Fruit fly (Drosophila melanogaster) whole organism, embryonic: ENCODE data around the gene CG1909.

Experiments used
- Antp ChIP-seq: fragments of 200-800 bp; sonication (Bioruptor generic); optimal IDR thresholded peaks from 3 replicates; lab custom pipeline; 2016; ENCODE audit warnings: missing biosample characterization, missing genetic modification characterization
- CG1024 ChIP-seq: fragments of 200-800 bp; sonication (Bioruptor generic); IDR thresholded peaks from 2 replicates; pipeline ENCODE4 v1.3.6; 2022; ENCODE audit warnings: missing biosample characterization, missing genetic modification characterization
- CG12071 ChIP-seq: fragments of 200-800 bp; sonication (Bioruptor generic); optimal IDR thresholded peaks from 3 replicates; lab custom pipeline; 2018; ENCODE audit warnings: missing biosample characterization, mild to moderate bottlenecking, missing genetic modification characterization
- CG12769 ChIP-seq: fragments of 200-800 bp; sonication (Bioruptor generic); optimal IDR thresholded peaks from 2 replicates; lab custom pipeline; 2019; ENCODE audit warnings: missing biosample characterization, mild to moderate bottlenecking, missing genetic modification characterization, moderate library complexity
- CG15514 ChIP-seq: fragments of 200-800 bp; sonication (Bioruptor generic); optimal IDR thresholded peaks from 3 replicates; lab custom pipeline; 2017; ENCODE audit warnings: missing biosample characterization, missing genetic modification characterization, mild to moderate bottlenecking, moderate library complexity, missing genetic modification reagents
- CG2116 ChIP-seq: fragments of 200-800 bp; sonication (Bioruptor generic); optimal IDR thresholded peaks from 3 replicates; lab custom pipeline; 2018; ENCODE audit warnings: missing biosample characterization, mild to moderate bottlenecking, missing genetic modification characterization
- CG2199 ChIP-seq: fragments of 200-800 bp; sonication (Bioruptor generic); IDR thresholded peaks from 3 replicates; pipeline ENCODE4 v1.3.6; 2022; ENCODE audit warnings: missing biosample characterization, missing genetic modification characterization
- CG2875 ChIP-seq: fragments of 200-800 bp; sonication (Bioruptor generic); optimal IDR thresholded peaks from 2 replicates; lab custom pipeline; 2017; ENCODE audit warnings: missing biosample characterization, mild to moderate bottlenecking, missing genetic modification characterization, missing genetic modification reagents
- CG2889 ChIP-seq: fragments of 200-800 bp; sonication (Bioruptor generic); IDR thresholded peaks from 3 replicates; pipeline ENCODE4 v1.3.6; 2022; ENCODE audit warnings: missing biosample characterization, missing genetic modification characterization
- CG3163 ChIP-seq: fragments of 200-800 bp; sonication (Bioruptor generic); optimal IDR thresholded peaks from 3 replicates; lab custom pipeline; 2016; ENCODE audit warnings: missing biosample characterization, missing genetic modification characterization
- CG34376 ChIP-seq: fragments of 200-800 bp; sonication (Bioruptor generic); optimal IDR thresholded peaks from 2 replicates; lab custom pipeline; 2018; ENCODE audit warnings: missing biosample characterization, mild to moderate bottlenecking, missing genetic modification characterization
- CG3726 ChIP-seq: fragments of 200-800 bp; sonication (Bioruptor generic); IDR thresholded peaks from 3 replicates; pipeline ENCODE4, ENCODE4 v1.3.6; 2022; ENCODE audit warnings: missing biosample characterization, missing genetic modification characterization
- CG43689 ChIP-seq: fragments of 200-800 bp; sonication (Bioruptor generic); IDR thresholded peaks from 2 replicates; pipeline ENCODE4 v1.3.6; 2022; ENCODE audit warnings: missing biosample characterization, missing genetic modification characterization
- CG4424 ChIP-seq: fragments of 200-800 bp; sonication (Bioruptor generic); optimal IDR thresholded peaks from 3 replicates; lab custom pipeline; 2016; ENCODE audit warnings: missing biosample characterization, missing genetic modification characterization
- CG5180 ChIP-seq: fragments of 200-800 bp; sonication (Bioruptor generic); optimal IDR thresholded peaks from 3 replicates; lab custom pipeline; 2017; ENCODE audit warnings: missing biosample characterization, missing genetic modification characterization, mild to moderate bottlenecking, moderate library complexity, missing genetic modification reagents
- CG8359 ChIP-seq: fragments of 200-800 bp; sonication (Bioruptor generic); optimal IDR thresholded peaks from 2 replicates; lab custom pipeline; 2017; ENCODE audit warnings: missing biosample characterization, mild to moderate bottlenecking, missing genetic modification characterization, borderline replicate concordance
- CG8765 ChIP-seq: fragments of 200-800 bp; sonication (Bioruptor generic); IDR thresholded peaks from 2 replicates; pipeline ENCODE4 v1.3.6; 2022; ENCODE audit warnings: missing biosample characterization, missing genetic modification characterization
- CG9437 ChIP-seq: fragments of 200-800 bp; sonication (Bioruptor generic); optimal IDR thresholded peaks from 2 replicates; lab custom pipeline; 2018; ENCODE audit warnings: missing biosample characterization, mild to moderate bottlenecking, missing genetic modification characterization
- CG9797 ChIP-seq: fragments of 200-800 bp; sonication (Bioruptor generic); optimal IDR thresholded peaks from 3 replicates; lab custom pipeline; 2018; ENCODE audit warnings: missing biosample characterization, mild to moderate bottlenecking, missing genetic modification characterization
- CG9817 ChIP-seq: fragments of 200-800 bp; sonication (Bioruptor generic); optimal IDR thresholded peaks from 2 replicates; lab custom pipeline; 2018; ENCODE audit warnings: missing biosample characterization, mild to moderate bottlenecking, missing genetic modification characterization, moderate library complexity
- D19A ChIP-seq: fragments of 200-800 bp; optimal IDR thresholded peaks from 3 replicates; lab custom pipeline; 2019; ENCODE audit warnings: missing biosample characterization, mild to moderate bottlenecking, missing genetic modification characterization, moderate library complexity
- D19B ChIP-seq: fragments of 200-800 bp; sonication (Bioruptor generic); optimal IDR thresholded peaks from 2 replicates; lab custom pipeline; 2017; ENCODE audit warnings: missing biosample characterization, mild to moderate bottlenecking, missing genetic modification characterization
- Dfd ChIP-seq, 2 experiments: fragments of >200 bp; optimal IDR thresholded peaks; 2 replicates each; lab custom pipeline; 2017; ENCODE audit warnings: missing biosample characterization in 2 of 2, missing genetic modification characterization in 2 of 2
- Eip74EF ChIP-seq, 2 experiments: fragments of 200-800 bp in 1 of 2; fragments of >200 bp in 1 of 2; sonication (Bioruptor generic) in 1 of 2; optimal IDR thresholded peaks; 2 replicates each; lab custom pipeline; 2017 to 2019; ENCODE audit warnings: missing biosample characterization in 2 of 2, missing genetic modification characterization in 2 of 2, mild to moderate bottlenecking in 1 of 2, moderate library complexity in 1 of 2
- Ets65A ChIP-seq: fragments of 200-800 bp; sonication (Bioruptor generic); peaks from one replicate; lab custom pipeline; 2016; ENCODE audit warnings: missing biosample characterization, missing genetic modification characterization
- H15 ChIP-seq: fragments of 200-800 bp; sonication (Bioruptor generic); IDR thresholded peaks from 3 replicates; pipeline ENCODE4 v1.3.6; 2022; ENCODE audit warnings: missing biosample characterization, missing genetic modification characterization
- Lim3 ChIP-seq: fragments of 200-800 bp; sonication (Bioruptor generic); IDR thresholded peaks from 2 replicates; pipeline ENCODE4 v1.3.6; 2022; ENCODE audit warnings: missing biosample characterization, missing genetic modification characterization
- Trl ChIP-seq, 3 experiments: fragments of >200 bp in 2 of 3; fragments of 200-800 bp in 1 of 3; sonication (Bioruptor generic) in 1 of 3; optimal IDR thresholded peaks; 2 replicates in 1 of 3; 3 replicates in 2 of 3; lab custom pipeline; 2016 to 2017; ENCODE audit warnings: missing biosample characterization in 1 of 3, missing genetic modification characterization in 1 of 3
- YL-1 ChIP-seq: fragments of 200-800 bp; sonication (Bioruptor generic); optimal IDR thresholded peaks from 3 replicates; lab custom pipeline; 2017; ENCODE audit warnings: missing biosample characterization, mild to moderate bottlenecking, missing genetic modification characterization
- bsh ChIP-seq, 2 experiments: fragments of 200-800 bp; sonication (Bioruptor generic); optimal IDR thresholded peaks; 2 replicates each; lab custom pipeline; 2017 to 2018; ENCODE audit warnings: mild to moderate bottlenecking in 2 of 2, missing biosample characterization in 2 of 2, missing genetic modification characterization in 2 of 2, moderate library complexity in 1 of 2
- cas ChIP-seq: fragments of 200-800 bp; sonication (Bioruptor generic); IDR thresholded peaks from 2 replicates; pipeline ENCODE4 v1.3.6; 2022; ENCODE audit warnings: missing biosample characterization, missing genetic modification characterization
- cg ChIP-seq: fragments of 200-800 bp; sonication (Bioruptor generic); optimal IDR thresholded peaks from 3 replicates; lab custom pipeline; 2019; ENCODE audit warnings: missing biosample characterization, mild to moderate bottlenecking, missing genetic modification characterization, moderate library complexity
- chinmo ChIP-seq: fragments of 200-800 bp; sonication (Bioruptor generic); IDR thresholded peaks from 4 replicates; pipeline ENCODE4 v1.3.6; 2022; ENCODE audit warnings: missing biosample characterization, missing genetic modification characterization; ENCODE audit not compliant: partially characterized antibody
- crc ChIP-seq: fragments of 200-800 bp; sonication (Bioruptor generic); optimal IDR thresholded peaks from 2 replicates; lab custom pipeline; 2016; ENCODE audit warnings: missing biosample characterization, missing genetic modification characterization
- danr ChIP-seq: fragments of 200-800 bp; sonication (Bioruptor generic); IDR thresholded peaks from 2 replicates; pipeline ENCODE4 v1.3.6; 2022; ENCODE audit warnings: missing biosample characterization, missing genetic modification characterization
- esg ChIP-seq: fragments of 200-800 bp; sonication (Bioruptor generic); conservative IDR thresholded peaks from 2 replicates; pipeline ENCODE4 v1.3.6; 2022; ENCODE audit warnings: missing biosample characterization, missing genetic modification characterization
- gem ChIP-seq: fragments of 200-800 bp; sonication (Bioruptor generic); optimal IDR thresholded peaks from 2 replicates; lab custom pipeline; 2019; ENCODE audit warnings: missing biosample characterization, mild to moderate bottlenecking, missing genetic modification characterization, moderate library complexity
- ham ChIP-seq: fragments of 200-800 bp; sonication (Bioruptor generic); IDR thresholded peaks from 2 replicates; pipeline ENCODE4 v1.3.6; 2022; ENCODE audit warnings: missing biosample characterization, missing genetic modification characterization
- jigr1 ChIP-seq: fragments of 200-800 bp; sonication (Bioruptor generic); IDR thresholded peaks from 3 replicates; pipeline ENCODE4 v1.3.6; 2022; ENCODE audit warnings: missing biosample characterization, missing genetic modification characterization
- maf-S ChIP-seq: fragments of 200-800 bp; sonication (Bioruptor generic); optimal IDR thresholded peaks from 2 replicates; lab custom pipeline; 2016; ENCODE audit warnings: missing biosample characterization, missing genetic modification characterization
- nom ChIP-seq: fragments of 200-800 bp; sonication (Bioruptor generic); optimal IDR thresholded peaks from 2 replicates; lab custom pipeline; 2017; ENCODE audit warnings: missing biosample characterization, missing genetic modification characterization, mild to moderate bottlenecking, moderate library complexity, missing genetic modification reagents
- otp ChIP-seq: fragments of 200-800 bp; sonication (Bioruptor generic); IDR thresholded peaks from 3 replicates; pipeline ENCODE4, ENCODE4 v1.3.6; 2022; ENCODE audit warnings: missing biosample characterization, missing genetic modification characterization
- sc ChIP-seq, 3 experiments: fragments of >200 bp in 2 of 3; fragments of 200-800 bp in 1 of 3; sonication (Bioruptor generic) in 1 of 3; optimal IDR thresholded peaks; 2 replicates in 2 of 3; 3 replicates in 1 of 3; lab custom pipeline; 2017; ENCODE audit warnings: mild to moderate bottlenecking in 1 of 3, missing biosample characterization in 1 of 3, missing genetic modification characterization in 1 of 3, missing genetic modification reagents in 1 of 3
- sisA ChIP-seq: fragments of 200-800 bp; sonication (Bioruptor generic); IDR thresholded peaks from 2 replicates; pipeline ENCODE4 v1.3.6; 2022; ENCODE audit warnings: missing biosample characterization, missing genetic modification characterization
- zen2 ChIP-seq: fragments of 200-800 bp; sonication (Bioruptor generic); IDR thresholded peaks from 3 replicates; pipeline ENCODE4 v1.3.6; 2022; ENCODE audit warnings: missing biosample characterization, missing genetic modification characterization; ENCODE audit not compliant: partially characterized antibody

Gene CG1909

dm6 chr4:582836-583235 lies at the start of gene CG1909:
TSS of gene CG1909 (plus strand) at chr4:583108.
- peak; percentile 97 for TF ChIP-seq CG15514 (GFP tag; lab: Kevin White, UChicago)
- TF ChIP-seq CG2199: 0 out of 3 replicates have a peak, but pooled peaks have one; percentile 29
- peak; percentile 5 for TF ChIP-seq gem (tag; lab: Kevin White, UChicago)
- TF ChIP-seq Lim3 (GFP tag; lab: Robert Waterston, UW): no peak

dm6 chr4:554758-555157 lies 28.1 kb upstream of the CG1909 start:
- TF ChIP-seq Trl (optimal IDR thresholded peaks at IDR 0.05; lab: Kevin White, UChicago) (peak; percentile 41 to 49), Trl (GFP tag; optimal IDR thresholded peaks at IDR 0.05; lab: Kevin White, UChicago) (no peak), cg (peak; percentile 78), CG9817 (tag; lab: Kevin White, UChicago) (no peak), CG9797 (GFP tag; lab: Kevin White, UChicago) (no peak), chinmo (peak; percentile 83; the same call in 3 of the 4 replicates), sisA (no peak), Eip74EF (GFP tag; optimal IDR thresholded peaks at IDR 0.05; lab: Kevin White, UChicago) (no peak), CG2889 (GFP tag; lab: Robert Waterston, UW) (no peak), CG8359 (no peak), CG9437 (GFP tag; lab: Kevin White, UChicago) (no peak), otp (GFP tag; lab: Robert Waterston, UW) (no peak), CG2875 (GFP tag; lab: Kevin White, UChicago) (no peak), maf-S (GFP tag; lab: Kevin White, UChicago) (no peak), zen2 (GFP tag; lab: Robert Waterston, UW) (no peak), nom (GFP tag; lab: Kevin White, UChicago) (peak; percentile 12), CG3163 (GFP tag; lab: Kevin White, UChicago) (peak; percentile 70)

- TF ChIP-seq nom (GFP tag; lab: Kevin White, UChicago) (peak; percentile 10), YL-1 (GFP tag; lab: Kevin White, UChicago) (peak; percentile 35), danr (GFP tag; lab: Robert Waterston, UW) (no peak), CG34376 (GFP tag; lab: Kevin White, UChicago) (peak; percentile 66), cg (peak; percentile 88), ham (GFP tag; lab: Robert Waterston, UW) (no peak), esg (GFP tag; lab: Robert Waterston, UW) (no peak), D19B (GFP tag; lab: Kevin White, UChicago) (peak; percentile 27), cas (no peak), jigr1 (GFP tag; lab: Robert Waterston, UW) (no peak), sc (optimal IDR thresholded peaks at IDR 0.05; lab: Kevin White, UChicago) (no peak), sc (GFP tag; optimal IDR thresholded peaks at IDR 0.05; lab: Kevin White, UChicago) (no peak), crc (GFP tag; lab: Kevin White, UChicago) (no peak), Antp (no peak), CG3726 (no peak), CG12071 (no peak), Ets65A (GFP tag; lab: Kevin White, UChicago) (no peak), CG8765 (GFP tag; lab: Robert Waterston, UW) (no peak), CG15514 (GFP tag; lab: Kevin White, UChicago) (no peak), Dfd (GFP tag; optimal IDR thresholded peaks at IDR 0.05; lab: Kevin White, UChicago) (no peak), bsh (GFP tag; optimal IDR thresholded peaks at IDR 0.05; lab: Kevin White, UChicago) (peak in 1 of 2 experiments; percentile 1), CG1024 (no peak), H15 (GFP tag; lab: Robert Waterston, UW) (no peak), D19A (tag; lab: Kevin White, UChicago) (peak; percentile 77), CG12769 (peak; percentile 45), CG2116 (GFP tag; lab: Kevin White, UChicago) (no peak), CG5180 (peak; percentile 66), CG4424 (GFP tag; lab: Kevin White, UChicago) (no peak), CG43689 (GFP tag; lab: Robert Waterston, UW) (no peak)
Observed at dm6 chr4:557095-557878, 25.6 kb upstream of the CG1909 start, which contains the start of gene Tdg. TSS of gene Tdg (minus strand) at chr4:557854.
